Worm (Caenorhabditis elegans): Measurements from ENCODE around the gene Y54F10BM.6.

ce11 chrIII:2223932-2224331 lies 39.1 kb upstream of the Y54F10BM.6 start, which contains the start of gene srd-65:
- TF ChIP-seq T26A5.8 (tag; optimal IDR thresholded peaks at IDR 0.05), result no peak
- no peak for TF ChIP-seq repo-1 (tag; optimal IDR thresholded peaks at IDR 0.05)
- no peak for TF ChIP-seq ztf-28 (GFP tag; IDR thresholded peaks at IDR 0.05)
- TF ChIP-seq dox-1 (GFP tag; IDR thresholded peaks at IDR 0.05), result no peak
- no peak for TF ChIP-seq attf-5 (GFP tag; optimal IDR thresholded peaks at IDR 0.05)
- TF ChIP-seq efl-1 (GFP tag; optimal IDR thresholded peaks at IDR 0.05), result no peak
- no peak for TF ChIP-seq ceh-40 (GFP tag; IDR thresholded peaks at IDR 0.05)
- no peak for TF ChIP-seq cebp-1 (GFP tag; IDR thresholded peaks at IDR 0.05)
- TF ChIP-seq cebp-1 (tag; optimal IDR thresholded peaks at IDR 0.05), result no peak
- no peak for TF ChIP-seq F10E7.11 (tag; optimal IDR thresholded peaks at IDR 0.05)
- no peak for TF ChIP-seq somi-1 (GFP tag; optimal IDR thresholded peaks at IDR 0.05)
- no peak for TF ChIP-seq bed-1 (GFP tag; IDR thresholded peaks at IDR 0.05)
- no peak for TF ChIP-seq F39B2.1 (GFP tag; IDR thresholded peaks at IDR 0.05)
